Worm (Caenorhabditis elegans) whole organism, young adult: ENCODE results near the gene Y39A3CL.3.

Experiments used
- B0336.3 ChIP-seq: fragments of 200-800 bp; sonication (Bioruptor generic); IDR thresholded peaks from 2 replicates; pipeline ENCODE4 v1.3.6; 2022; ENCODE audit warnings: missing genetic modification characterization, missing compliant biosample characterization
- F23B12.7 ChIP-seq: sonication (generic microtip); optimal IDR thresholded peaks from 2 replicates; lab custom pipeline; 2017; ENCODE audit warnings: missing genetic modification characterization, mild to moderate bottlenecking, missing compliant biosample characterization, antibody characterized with exemption, moderate library complexity; ENCODE audit not compliant: insufficient read depth
- F33H1.4 ChIP-seq: fragments of 200-800 bp; sonication (Bioruptor generic); IDR thresholded peaks from 2 replicates; pipeline ENCODE4 v1.3.6; 2022; ENCODE audit warnings: missing genetic modification reagents, missing genetic modification characterization, missing compliant biosample characterization
- F55B11.4 ChIP-seq: sonication (generic microtip); optimal IDR thresholded peaks from 2 replicates; lab custom pipeline; 2016; ENCODE audit warnings: missing compliant biosample characterization, missing genetic modification characterization, borderline replicate concordance; ENCODE audit not compliant: insufficient read depth
- F57A8.1 ChIP-seq: fragments of 200-800 bp; sonication (Bioruptor generic); optimal IDR thresholded peaks from 2 replicates; lab custom pipeline; 2018; ENCODE audit warnings: mild to moderate bottlenecking, missing genetic modification characterization, moderate library complexity, missing compliant biosample characterization
- T07F8.4 ChIP-seq: sonication (generic microtip); optimal IDR thresholded peaks from 2 replicates; lab custom pipeline; 2016; ENCODE audit warnings: mild to moderate bottlenecking, missing genetic modification characterization, moderate library complexity, missing compliant biosample characterization
- T26A5.8 ChIP-seq: sonication (generic microtip); optimal IDR thresholded peaks from 2 replicates; lab custom pipeline; 2016; ENCODE audit warnings: missing genetic modification characterization, missing compliant biosample characterization
- Y53F4B.3 ChIP-seq: fragments of 200-800 bp; sonication (Bioruptor generic); IDR thresholded peaks from 2 replicates; pipeline ENCODE4 v1.3.6; 2022; ENCODE audit warnings: missing genetic modification reagents, missing genetic modification characterization, missing compliant biosample characterization
- Y79H2A.3 ChIP-seq: fragments of 200-800 bp; sonication (Bioruptor generic); conservative IDR thresholded peaks from 2 replicates; pipeline ENCODE4 v1.3.6; 2022; ENCODE audit warnings: missing genetic modification reagents, missing genetic modification characterization, missing compliant biosample characterization
- Y95B8A.8 ChIP-seq: fragments of 200-800 bp; sonication (Bioruptor generic); IDR thresholded peaks from 2 replicates; pipeline ENCODE4 v1.3.6; 2022; ENCODE audit warnings: missing genetic modification reagents, missing genetic modification characterization, missing compliant biosample characterization
- ZK185.1 ChIP-seq: sonication (generic microtip); optimal IDR thresholded peaks from 2 replicates; lab custom pipeline; 2016; ENCODE audit warnings: mild to moderate bottlenecking, missing genetic modification characterization, missing compliant biosample characterization; ENCODE audit not compliant: poor library complexity, severe bottlenecking
- aptf-2 ChIP-seq: fragments of 200-800 bp; sonication (Bioruptor generic); conservative IDR thresholded peaks from 2 replicates; pipeline ENCODE4 v1.3.6; 2022; ENCODE audit warnings: missing genetic modification reagents, missing genetic modification characterization, missing compliant biosample characterization
- attf-6 ChIP-seq: fragments of 200-800 bp; sonication (Bioruptor generic); IDR thresholded peaks from 2 replicates; pipeline ENCODE4 v1.3.6; 2022; ENCODE audit warnings: missing genetic modification reagents, missing genetic modification characterization, missing compliant biosample characterization
- bed-1 ChIP-seq: fragments of 200-800 bp; sonication (Bioruptor generic); IDR thresholded peaks from 2 replicates; pipeline ENCODE4 v1.3.6; 2022; ENCODE audit warnings: missing genetic modification reagents, missing genetic modification characterization, missing compliant biosample characterization
- ceh-58 ChIP-seq: fragments of 200-800 bp; sonication (Bioruptor generic); IDR thresholded peaks from 2 replicates; pipeline ENCODE4 v1.3.6; 2022; ENCODE audit warnings: missing genetic modification characterization, missing compliant biosample characterization
- ceh-79 ChIP-seq: sonication (generic microtip); optimal IDR thresholded peaks from 2 replicates; lab custom pipeline; 2017; ENCODE audit warnings: mild to moderate bottlenecking, missing genetic modification characterization, missing compliant biosample characterization
- dpl-1 ChIP-seq: fragments of 150-350 bp; optimal IDR thresholded peaks from 2 replicates; lab custom pipeline; 2014; ENCODE audit warnings: missing biosample characterization, missing genetic modification reagents, missing genetic modification characterization
- egrh-3 ChIP-seq: fragments of 200-800 bp; sonication (Bioruptor generic); IDR thresholded peaks from 2 replicates; pipeline ENCODE4 v1.3.6; 2022; ENCODE audit warnings: missing genetic modification reagents, missing genetic modification characterization, missing compliant biosample characterization
- ets-4 ChIP-seq: fragments of 200-800 bp; sonication (Bioruptor generic); optimal IDR thresholded peaks from 2 replicates; lab custom pipeline; 2018; ENCODE audit warnings: mild to moderate bottlenecking, missing genetic modification characterization, missing compliant biosample characterization
- fkh-3 ChIP-seq: sonication (generic microtip); optimal IDR thresholded peaks from 2 replicates; lab custom pipeline; 2016; ENCODE audit warnings: mild to moderate bottlenecking, missing genetic modification characterization, missing compliant biosample characterization
- him-1 ChIP-seq: sonication (generic microtip); optimal IDR thresholded peaks from 2 replicates; lab custom pipeline; 2016; ENCODE audit warnings: missing genotype, missing genetic modification reagents, missing genetic modification characterization, missing compliant biosample characterization
- hmg-1.2 ChIP-seq: fragments of 200-800 bp; sonication (Bioruptor generic); IDR thresholded peaks from 2 replicates; pipeline ENCODE4 v1.3.6; 2022; ENCODE audit warnings: missing genetic modification reagents, missing genetic modification characterization, missing compliant biosample characterization
- hmg-20 ChIP-seq: fragments of 200-800 bp; sonication (Bioruptor generic); IDR thresholded peaks from 2 replicates; pipeline ENCODE4 v1.3.6; 2022; ENCODE audit warnings: missing genetic modification reagents, missing genetic modification characterization, missing compliant biosample characterization
- lin-35 ChIP-seq, 3 experiments: fragments of 150-350 bp in 2 of 3; sonication (generic microtip) in 1 of 3; optimal IDR thresholded peaks; 2 replicates each; lab custom pipeline; 2014 to 2018; ENCODE audit warnings: missing biosample characterization in 3 of 3, missing genetic modification characterization in 3 of 3, missing genetic modification reagents in 3 of 3
- lin-40 ChIP-seq: sonication (generic microtip); optimal IDR thresholded peaks from 2 replicates; lab custom pipeline; 2016; ENCODE audit warnings: missing genetic modification characterization, mild to moderate bottlenecking, missing compliant biosample characterization, missing genotype, missing genetic modification reagents
- mel-28 ChIP-seq: sonication (generic microtip); optimal IDR thresholded peaks from 2 replicates; lab custom pipeline; 2016; ENCODE audit warnings: borderline replicate concordance, mild to moderate bottlenecking, missing genetic modification characterization, missing compliant biosample characterization
- mes-4 ChIP-seq: sonication (generic microtip); optimal IDR thresholded peaks from 2 replicates; lab custom pipeline; 2016; ENCODE audit warnings: missing genotype, missing genetic modification characterization, missing compliant biosample characterization
- nfya-1 ChIP-seq: sonication (generic microtip); optimal IDR thresholded peaks from 2 replicates; lab custom pipeline; 2017; ENCODE audit warnings: antibody characterized with exemption, missing compliant biosample characterization, missing genetic modification characterization, borderline replicate concordance; ENCODE audit not compliant: insufficient read depth
- nfyb-1 ChIP-seq: fragments of 200-800 bp; sonication (Bioruptor generic); IDR thresholded peaks from 2 replicates; pipeline ENCODE4 v1.3.6; 2022; ENCODE audit warnings: missing genetic modification reagents, missing genetic modification characterization, missing compliant biosample characterization
- nhr-120 ChIP-seq: fragments of 200-800 bp; sonication (Bioruptor generic); IDR thresholded peaks from 2 replicates; pipeline ENCODE4 v1.3.6; 2022; ENCODE audit warnings: missing genetic modification characterization, missing compliant biosample characterization
- rcor-1 ChIP-seq: fragments of 200-800 bp; sonication (Bioruptor generic); IDR thresholded peaks from 2 replicates; pipeline ENCODE4 v1.3.6; 2022; ENCODE audit warnings: missing genetic modification reagents, missing genetic modification characterization, missing compliant biosample characterization
- repo-1 ChIP-seq: sonication (generic microtip); optimal IDR thresholded peaks from 2 replicates; lab custom pipeline; 2017; ENCODE audit warnings: mild to moderate bottlenecking, missing genetic modification characterization, missing compliant biosample characterization
- unc-130 ChIP-seq: sonication (generic microtip); optimal IDR thresholded peaks from 2 replicates; lab custom pipeline; 2016; ENCODE audit warnings: missing genetic modification reagents, missing genetic modification characterization, missing compliant biosample characterization
- unc-62 ChIP-seq: fragments of 150-350 bp; optimal IDR thresholded peaks from 2 replicates; lab custom pipeline; 2014; ENCODE audit warnings: missing biosample characterization, missing genetic modification reagents, missing genetic modification characterization
- zfh-2 ChIP-seq: fragments of 200-800 bp; sonication (Bioruptor generic); conservative IDR thresholded peaks from 2 replicates; pipeline ENCODE4 v1.3.6; 2022; ENCODE audit warnings: missing genetic modification reagents, missing genetic modification characterization, missing compliant biosample characterization
- ztf-25 ChIP-seq: fragments of 200-800 bp; sonication (Bioruptor generic); IDR thresholded peaks from 2 replicates; pipeline ENCODE4 v1.3.6; 2022; ENCODE audit warnings: missing genetic modification reagents, missing genetic modification characterization, missing compliant biosample characterization
- ztf-26 ChIP-seq: sonication (generic microtip); optimal IDR thresholded peaks from 2 replicates; lab custom pipeline; 2017; ENCODE audit warnings: missing genetic modification characterization, missing compliant biosample characterization
- ztf-28 ChIP-seq: fragments of 200-800 bp; sonication (Bioruptor generic); IDR thresholded peaks from 2 replicates; pipeline ENCODE4 v1.3.6; 2022; ENCODE audit warnings: missing genetic modification reagents, missing genetic modification characterization, missing compliant biosample characterization
- ztf-3 ChIP-seq: fragments of 200-800 bp; sonication (Bioruptor generic); optimal IDR thresholded peaks from 2 replicates; lab custom pipeline; 2018; ENCODE audit warnings: mild to moderate bottlenecking, missing genetic modification characterization, missing compliant biosample characterization

The Y39A3CL.3 gene

ce11 chrIII:1764463-1764862 is 13.1 kb upstream of the Y39A3CL.3 start:
- TF ChIP-seq egrh-3 (GFP tag; lab: Robert Waterston, UW) (peak; percentile 52; the same call in 1 of the 2 replicates), mel-28 (tag; lab: Kevin White, UChicago) (no peak), zfh-2 (GFP tag; lab: Robert Waterston, UW) (peak; percentile 84), Y95B8A.8 (GFP tag; lab: Robert Waterston, UW) (no peak), fkh-3 (tag; lab: Kevin White, UChicago) (no peak), lin-35 (GFP tag; optimal IDR thresholded peaks at IDR 0.05; lab: Kevin White, UChicago) (no peak), F57A8.1 (GFP tag; lab: Kevin White, UChicago) (no peak), ZK185.1 (no peak), ets-4 (GFP tag; lab: Kevin White, UChicago) (no peak), B0336.3 (GFP tag; lab: Robert Waterston, UW) (no peak), ceh-58 (GFP tag; lab: Robert Waterston, UW) (no peak)

ce11 chrIII:1769993-1770392 is 7.6 kb upstream of the Y39A3CL.3 start, which contains the start of gene tbx-43:
TSS of gene tbx-43 (minus strand) at chrIII:1770093.
- TF ChIP-seq unc-130 (GFP tag; lab: Kevin White, UChicago), result no peak
- no peak for TF ChIP-seq nhr-120
- no peak for TF ChIP-seq aptf-2 (GFP tag; lab: Robert Waterston, UW)
- TF ChIP-seq nfyb-1 (GFP tag; lab: Robert Waterston, UW), result no peak
- TF ChIP-seq ceh-79, result no peak
- TF ChIP-seq Y53F4B.3 (GFP tag; lab: Robert Waterston, UW), result no peak
- no peak for TF ChIP-seq mes-4
- no peak for TF ChIP-seq ztf-3 (GFP tag; lab: Kevin White, UChicago)
- TF ChIP-seq T07F8.4 (tag; lab: Kevin White, UChicago), result no peak
- TF ChIP-seq repo-1 (tag; lab: Kevin White, UChicago), result no peak
- TF ChIP-seq F55B11.4, result no peak
- TF ChIP-seq lin-40 (tag; lab: Kevin White, UChicago), result no peak
- TF ChIP-seq F23B12.7, result no peak
- no peak for TF ChIP-seq hmg-20 (GFP tag; lab: Robert Waterston, UW)
- TF ChIP-seq, all 124 proteins: peak for 0

ce11 chrIII:1777969-1778368 is 367 bp downstream of the Y39A3CL.3 start, which contains the start of gene Y39A3CL.4:
TSS of gene Y39A3CL.4 (minus strand) at chrIII:1778069.
- TF ChIP-seq nfya-1 (no peak), F57A8.1 (GFP tag; lab: Kevin White, UChicago) (no peak), rcor-1 (GFP tag; lab: Robert Waterston, UW) (no peak), hmg-20 (GFP tag; lab: Robert Waterston, UW) (no peak), unc-62 (GFP tag; lab: Kevin White, UChicago) (no peak), ztf-26 (tag; lab: Kevin White, UChicago) (no peak), F33H1.4 (GFP tag; lab: Robert Waterston, UW) (no peak), T26A5.8 (tag; lab: Kevin White, UChicago) (no peak), him-1 (tag; lab: Kevin White, UChicago) (no peak), ztf-25 (GFP tag; lab: Robert Waterston, UW) (no peak), attf-6 (GFP tag; lab: Robert Waterston, UW) (no peak), ztf-28 (no peak), Y79H2A.3 (GFP tag; lab: Robert Waterston, UW) (no peak), hmg-1.2 (GFP tag; lab: Robert Waterston, UW) (no peak), dpl-1 (no peak), bed-1 (GFP tag; lab: Robert Waterston, UW) (no peak), ZK185.1 (no peak)
